Worm (Caenorhabditis elegans) whole organism, L4 larva: ENCODE data around the gene C01G12.13.

ENCODE experiments used
- F37D6.2 ChIP-seq: sonication (generic microtip); optimal IDR thresholded peaks from 2 replicates; lab custom pipeline; 2016; ENCODE audit warnings: mild to moderate bottlenecking, missing genetic modification characterization, missing compliant biosample characterization
- T26A8.4 ChIP-seq: fragments of 200-800 bp; sonication (Bioruptor generic); IDR thresholded peaks from 2 replicates; pipeline ENCODE4 v1.3.6; 2022; ENCODE audit warnings: missing genetic modification characterization, missing compliant biosample characterization
- Y48G9A.11 ChIP-seq: fragments of 200-800 bp; sonication (Bioruptor generic); IDR thresholded peaks from 2 replicates; pipeline ENCODE4 v1.3.6; 2022; ENCODE audit warnings: missing genetic modification reagents, missing genetic modification characterization, missing compliant biosample characterization
- Y5F2A.4 ChIP-seq: fragments of 200-800 bp; sonication (Bioruptor generic); optimal IDR thresholded peaks from 2 replicates; lab custom pipeline; 2018; ENCODE audit warnings: mild to moderate bottlenecking, missing genetic modification characterization, missing compliant biosample characterization
- ZK337.2 ChIP-seq: fragments of 200-800 bp; sonication (Bioruptor generic); IDR thresholded peaks from 2 replicates; pipeline ENCODE4 v1.3.6; 2022; ENCODE audit warnings: missing genetic modification reagents, missing genetic modification characterization, missing compliant biosample characterization
- aha-1 ChIP-seq: fragments of 150-350 bp; peaks from one replicate; lab custom pipeline; 2014; ENCODE audit warnings: missing biosample characterization, missing genetic modification characterization
- ama-1 ChIP-seq: fragments of 150-350 bp; optimal IDR thresholded peaks from 2 replicates; lab custom pipeline; 2014; ENCODE audit warnings: inconsistent platforms, mixed read lengths
- arid-1 ChIP-seq: fragments of 200-800 bp; sonication (Bioruptor generic); conservative IDR thresholded peaks from 2 replicates; pipeline ENCODE4 v1.3.6; 2022; ENCODE audit warnings: missing genetic modification reagents, missing genetic modification characterization, missing compliant biosample characterization
- ceh-32 ChIP-seq: sonication (generic microtip); optimal IDR thresholded peaks from 2 replicates; lab custom pipeline; 2016; ENCODE audit warnings: mild to moderate bottlenecking, missing genetic modification characterization, missing compliant biosample characterization; ENCODE audit not compliant: poor library complexity
- ceh-82 ChIP-seq: sonication (generic microtip); optimal IDR thresholded peaks from 2 replicates; lab custom pipeline; 2017; ENCODE audit warnings: missing biosample characterization, missing genetic modification characterization
- ces-1 ChIP-seq: fragments of 150-350 bp; sonication (generic microtip); optimal IDR thresholded peaks from 4 replicates; lab custom pipeline; 2014; ENCODE audit warnings: missing biosample characterization, missing genetic modification reagents, missing genetic modification characterization
- ctbp-1 ChIP-seq: fragments of 200-800 bp; sonication (Bioruptor generic); IDR thresholded peaks from 2 replicates; pipeline ENCODE4 v1.3.6; 2022; ENCODE audit warnings: missing genetic modification reagents, missing genetic modification characterization, missing compliant biosample characterization
- daf-19 ChIP-seq: fragments of 200-800 bp; sonication (Bioruptor generic); conservative IDR thresholded peaks from 2 replicates; pipeline ENCODE4 v1.3.6; 2022; ENCODE audit warnings: missing genetic modification characterization, missing compliant biosample characterization
- dmd-8 ChIP-seq: fragments of 200-800 bp; sonication (Bioruptor generic); IDR thresholded peaks from 2 replicates; pipeline ENCODE4 v1.3.6; 2022; ENCODE audit warnings: missing genetic modification characterization, missing compliant biosample characterization
- egl-27 ChIP-seq: sonication (generic microtip); optimal IDR thresholded peaks from 3 replicates; lab custom pipeline; 2017; ENCODE audit warnings: missing biosample characterization, missing genetic modification reagents, missing genetic modification characterization
- egl-43 ChIP-seq: fragments of 200-800 bp; sonication (Bioruptor generic); IDR thresholded peaks from 2 replicates; pipeline ENCODE4 v1.3.6; 2022; ENCODE audit warnings: missing genetic modification reagents, missing genetic modification characterization, missing compliant biosample characterization
- hif-1 ChIP-seq, 2 experiments: sonication (generic microtip); optimal IDR thresholded peaks; 2 replicates each; lab custom pipeline; 2016 to 2017; ENCODE audit warnings: missing compliant biosample characterization in 2 of 2, missing genetic modification characterization in 2 of 2, missing genetic modification reagents in 2 of 2, missing genotype in 2 of 2, mild to moderate bottlenecking in 1 of 2
- hlh-11 ChIP-seq: fragments of 200-800 bp; sonication (Bioruptor generic); optimal IDR thresholded peaks from 2 replicates; lab custom pipeline; 2018; ENCODE audit warnings: mild to moderate bottlenecking, missing genetic modification characterization, missing compliant biosample characterization
- hlh-30 ChIP-seq: sonication (generic microtip); optimal IDR thresholded peaks from 2 replicates; lab custom pipeline; 2017; ENCODE audit warnings: antibody characterized with exemption, mild to moderate bottlenecking, missing genetic modification characterization, missing compliant biosample characterization; ENCODE audit not compliant: insufficient read depth
- jun-1 ChIP-seq: fragments of 150-350 bp; optimal IDR thresholded peaks from 2 replicates; lab custom pipeline; 2014; ENCODE audit warnings: missing biosample characterization, missing genetic modification reagents, missing genetic modification characterization
- lim-7 ChIP-seq: fragments of 200-800 bp; sonication (Bioruptor generic); IDR thresholded peaks from 2 replicates; pipeline ENCODE4 v1.3.6; 2022; ENCODE audit warnings: missing genetic modification characterization, missing compliant biosample characterization
- lin-1 ChIP-seq: fragments of 200-800 bp; sonication (Bioruptor generic); IDR thresholded peaks from 2 replicates; pipeline ENCODE4 v1.3.6; 2022; ENCODE audit warnings: missing genetic modification reagents, missing genetic modification characterization, missing compliant biosample characterization
- lin-15B ChIP-seq: fragments of 150-350 bp; sonication (generic microtip); optimal IDR thresholded peaks from 3 replicates; lab custom pipeline; 2014; ENCODE audit warnings: missing biosample characterization, missing genetic modification characterization
- lin-29 ChIP-seq: fragments of 200-800 bp; sonication (Bioruptor generic); IDR thresholded peaks from 2 replicates; pipeline ENCODE4 v1.3.6; 2022; ENCODE audit warnings: missing genetic modification reagents, missing genetic modification characterization, missing compliant biosample characterization
- lin-39 ChIP-seq: fragments of 150-350 bp; optimal IDR thresholded peaks from 2 replicates; lab custom pipeline; 2014; ENCODE audit warnings: missing biosample characterization, missing genetic modification reagents, missing genetic modification characterization
- lsy-2 ChIP-seq, 2 experiments: fragments of 150-350 bp in 1 of 2; sonication (generic microtip) in 1 of 2; optimal IDR thresholded peaks; 2 replicates each; lab custom pipeline; 2014 to 2017; ENCODE audit warnings: missing biosample characterization in 2 of 2, missing genetic modification characterization in 2 of 2
- madf-5 ChIP-seq, 2 experiments: fragments of 200-800 bp; sonication (Bioruptor generic); IDR thresholded peaks; 2 replicates each; pipeline ENCODE4 v1.3.6; 2022; ENCODE audit warnings: missing compliant biosample characterization in 2 of 2, missing genetic modification characterization in 2 of 2
- madf-9 ChIP-seq: fragments of 200-800 bp; sonication (Bioruptor generic); conservative IDR thresholded peaks from 2 replicates; pipeline ENCODE4 v1.3.6; 2022; ENCODE audit warnings: missing genetic modification reagents, missing genetic modification characterization, missing compliant biosample characterization
- mep-1 ChIP-seq: fragments of 150-350 bp; sonication (generic microtip); optimal IDR thresholded peaks from 3 replicates; lab custom pipeline; 2014; ENCODE audit warnings: missing biosample characterization, missing genetic modification characterization
- mes-2 ChIP-seq: sonication (generic microtip); optimal IDR thresholded peaks from 2 replicates; lab custom pipeline; 2016; ENCODE audit warnings: missing genotype, mild to moderate bottlenecking, missing genetic modification characterization, missing compliant biosample characterization; ENCODE audit not compliant: poor library complexity, severe bottlenecking
- mxl-2 ChIP-seq: fragments of 200-800 bp; sonication (Bioruptor generic); conservative IDR thresholded peaks from 2 replicates; pipeline ENCODE4 v1.3.6; 2022; ENCODE audit warnings: missing genetic modification reagents, missing genetic modification characterization, missing compliant biosample characterization
- mxl-3 ChIP-seq: fragments of 200-800 bp; sonication (Bioruptor generic); optimal IDR thresholded peaks from 2 replicates; lab custom pipeline; 2018; ENCODE audit warnings: mild to moderate bottlenecking, missing genetic modification characterization, missing compliant biosample characterization
- nhr-111 ChIP-seq: fragments of 200-800 bp; sonication (Bioruptor generic); optimal IDR thresholded peaks from 2 replicates; lab custom pipeline; 2018; ENCODE audit warnings: mild to moderate bottlenecking, missing genetic modification characterization, missing compliant biosample characterization
- nhr-25 ChIP-seq: sonication (generic microtip); optimal IDR thresholded peaks from 2 replicates; lab custom pipeline; 2017; ENCODE audit warnings: missing genetic modification characterization, mild to moderate bottlenecking, missing compliant biosample characterization, antibody characterized with exemption, moderate library complexity, borderline replicate concordance; ENCODE audit not compliant: insufficient read depth
- nhr-42 ChIP-seq: fragments of 200-800 bp; sonication (Bioruptor generic); IDR thresholded peaks from 2 replicates; pipeline ENCODE4 v1.3.6; 2022; ENCODE audit warnings: missing genetic modification characterization, missing compliant biosample characterization
- nhr-48 ChIP-seq: sonication (generic microtip); optimal IDR thresholded peaks from 2 replicates; lab custom pipeline; 2016; ENCODE audit warnings: mild to moderate bottlenecking, missing genetic modification characterization, missing compliant biosample characterization
- nhr-76 ChIP-seq: fragments of 150-350 bp; optimal IDR thresholded peaks from 2 replicates; lab custom pipeline; 2014; ENCODE audit warnings: missing biosample characterization, missing genetic modification characterization
- nhr-77 ChIP-seq: fragments of 150-350 bp; optimal IDR thresholded peaks from 2 replicates; lab custom pipeline; 2014; ENCODE audit warnings: missing biosample characterization, missing genetic modification characterization
- pha-4 ChIP-seq, 2 experiments: fragments of 150-350 bp in 1 of 2; fragments of 200-800 bp in 1 of 2; sonication (Bioruptor generic) in 1 of 2; IDR thresholded peaks in 1 of 2; optimal IDR thresholded peaks in 1 of 2; 2 replicates each; pipeline versions ENCODE4 v1.3.6 to Lab custom; 2014 to 2022; ENCODE audit warnings: missing genetic modification characterization in 2 of 2, missing genetic modification reagents in 2 of 2, missing biosample characterization in 1 of 2, missing compliant biosample characterization in 1 of 2
- pqm-1 ChIP-seq: sonication (generic microtip); optimal IDR thresholded peaks from 2 replicates; lab custom pipeline; 2017; ENCODE audit warnings: missing biosample characterization, missing genetic modification characterization
- rbr-2 ChIP-seq: sonication (generic microtip); optimal IDR thresholded peaks from 2 replicates; lab custom pipeline; 2016; ENCODE audit warnings: missing genotype, missing genetic modification characterization, missing compliant biosample characterization
- set-16 ChIP-seq: fragments of 200-800 bp; sonication (Bioruptor generic); IDR thresholded peaks from 2 replicates; pipeline ENCODE4 v1.3.6; 2022; ENCODE audit warnings: missing genetic modification reagents, missing genetic modification characterization, missing compliant biosample characterization
- snpc-4 ChIP-seq: fragments of 150-350 bp; optimal IDR thresholded peaks from 2 replicates; lab custom pipeline; 2014; ENCODE audit warnings: missing biosample characterization, missing genetic modification characterization
- spr-3 ChIP-seq: fragments of 200-800 bp; sonication (Bioruptor generic); optimal IDR thresholded peaks from 2 replicates; lab custom pipeline; 2018; ENCODE audit warnings: mild to moderate bottlenecking, missing genetic modification characterization, missing compliant biosample characterization
- tag-97 ChIP-seq: fragments of 200-800 bp; sonication (Bioruptor generic); IDR thresholded peaks from 2 replicates; pipeline ENCODE4 v1.3.6; 2022; ENCODE audit warnings: missing genetic modification characterization, missing compliant biosample characterization
- unc-39 ChIP-seq: sonication (generic microtip); optimal IDR thresholded peaks from 2 replicates; lab custom pipeline; 2017; ENCODE audit warnings: missing biosample characterization, missing genetic modification characterization
- zag-1 ChIP-seq: fragments of 150-350 bp; optimal IDR thresholded peaks from 2 replicates; lab custom pipeline; 2014; ENCODE audit warnings: missing biosample characterization, missing genetic modification characterization
- zfp-2 ChIP-seq: sonication (generic microtip); optimal IDR thresholded peaks from 2 replicates; lab custom pipeline; 2016; ENCODE audit warnings: mild to moderate bottlenecking, missing genetic modification characterization, missing compliant biosample characterization
- zfp-3 ChIP-seq: fragments of 200-800 bp; sonication (Bioruptor generic); conservative IDR thresholded peaks from 2 replicates; pipeline ENCODE4 v1.3.6; 2022; ENCODE audit warnings: missing genetic modification reagents, missing genetic modification characterization, missing compliant biosample characterization
- zip-11 ChIP-seq: fragments of 200-800 bp; sonication (Bioruptor generic); IDR thresholded peaks from 2 replicates; pipeline ENCODE4 v1.3.6; 2022; ENCODE audit warnings: missing genetic modification characterization, missing compliant biosample characterization
- ztf-11 ChIP-seq: fragments of 150-350 bp; optimal IDR thresholded peaks from 2 replicates; lab custom pipeline; 2014; ENCODE audit warnings: missing biosample characterization, missing genetic modification characterization

C01G12.13 gene

DNA sequence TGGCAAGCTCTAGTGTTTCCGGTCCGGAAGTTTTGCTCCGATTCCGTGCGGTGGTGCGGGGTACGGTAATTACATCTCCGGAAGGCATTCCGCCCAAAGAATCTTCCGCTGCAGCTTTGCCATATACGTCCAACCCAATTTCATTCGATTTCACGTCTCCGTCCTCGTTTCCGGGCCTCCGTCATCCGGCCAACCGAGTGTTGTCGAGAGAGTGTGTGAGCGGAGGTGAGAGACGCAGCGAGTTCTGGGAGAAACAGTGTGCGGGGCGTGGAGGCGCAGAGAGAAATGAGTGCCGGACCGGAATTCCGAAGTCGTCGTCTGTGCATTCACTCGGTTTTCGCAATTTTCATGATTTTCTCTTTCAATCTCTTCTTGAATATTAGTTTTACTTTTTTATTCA is 7.2 kb upstream of the C01G12.13 start:
- TF ChIP-seq mxl-3 (GFP tag; lab: Kevin White, UChicago), result no peak
- TF ChIP-seq egl-27 (tag; lab: Kevin White, UChicago), result no peak
- no peak for TF ChIP-seq lim-7 (GFP tag; lab: Robert Waterston, UW)
- no peak for TF ChIP-seq nhr-48 (tag; lab: Kevin White, UChicago)
- no peak for TF ChIP-seq aha-1 (tag; lab: Kevin White, UChicago)
- TF ChIP-seq madf-9, result no peak
- TF ChIP-seq ceh-82, result no peak
- TF ChIP-seq hlh-30 (tag; lab: Kevin White, UChicago), result no peak
- peak; percentile 84 for TF ChIP-seq set-16 (GFP tag; lab: Robert Waterston, UW)
- TF ChIP-seq ztf-11 (tag; lab: Kevin White, UChicago), result no peak
- TF ChIP-seq unc-39 (tag; lab: Kevin White, UChicago), result no peak
- no peak for TF ChIP-seq lin-1 (GFP tag; lab: Robert Waterston, UW)
- peak; percentile 40 for TF ChIP-seq rbr-2 (tag; lab: Kevin White, UChicago)
- TF ChIP-seq nhr-76 (tag; lab: Kevin White, UChicago), result no peak
- TF ChIP-seq nhr-25 (tag; lab: Kevin White, UChicago), result no peak
- no peak for TF ChIP-seq Y48G9A.11 (GFP tag; lab: Robert Waterston, UW)
- TF ChIP-seq nhr-42, result no peak
- TF ChIP-seq Y5F2A.4 (GFP tag; lab: Kevin White, UChicago), result no peak
- no peak for TF ChIP-seq arid-1 (GFP tag; lab: Robert Waterston, UW)
- TF ChIP-seq spr-3, result no peak
- no peak for TF ChIP-seq zip-11
- no peak for TF ChIP-seq zag-1 (tag; lab: Kevin White, UChicago)
- TF ChIP-seq nhr-77 (tag; lab: Kevin White, UChicago), result no peak
- no peak for TF ChIP-seq ama-1 (lab: Kevin White, UChicago)
- no peak for TF ChIP-seq jun-1 (tag; lab: Kevin White, UChicago)
- TF ChIP-seq lsy-2 (tag; optimal IDR thresholded peaks at IDR 0.05; lab: Kevin White, UChicago), result peak in 1 of 2 experiments; percentile 10
- no peak for TF ChIP-seq tag-97 (GFP tag; lab: Robert Waterston, UW)
- no peak for TF ChIP-seq lin-29 (GFP tag; lab: Robert Waterston, UW)
- TF ChIP-seq pqm-1 (tag; lab: Kevin White, UChicago), result no peak
- TF ChIP-seq mxl-2 (GFP tag; lab: Robert Waterston, UW), result no peak
- TF ChIP-seq pha-4 (GFP tag; IDR thresholded peaks at IDR 0.05; lab: Robert Waterston, UW), result no peak
- TF ChIP-seq pha-4 (tag; optimal IDR thresholded peaks at IDR 0.05; lab: Kevin White, UChicago), result no peak
- no peak for TF ChIP-seq ZK337.2
- no peak for TF ChIP-seq lin-39 (tag; lab: Kevin White, UChicago)
- TF ChIP-seq nhr-111 (GFP tag; lab: Kevin White, UChicago), result no peak
- no peak for TF ChIP-seq ces-1
- TF ChIP-seq zfp-2 (tag; lab: Kevin White, UChicago), result no peak
- no peak for TF ChIP-seq hlh-11 (tag; lab: Kevin White, UChicago)
- TF ChIP-seq mep-1 (tag; lab: Kevin White, UChicago), result no peak
- no peak for TF ChIP-seq lin-15B (tag; lab: Kevin White, UChicago)
- TF ChIP-seq egl-43 (GFP tag; lab: Robert Waterston, UW), result peak; percentile 63; the same call in 1 of the 2 replicates
- TF ChIP-seq daf-19, result no peak
- peak; percentile 7 for TF ChIP-seq F37D6.2 (tag; lab: Kevin White, UChicago)
- TF ChIP-seq snpc-4 (tag; lab: Kevin White, UChicago), result no peak
- no peak for TF ChIP-seq hif-1 (tag; optimal IDR thresholded peaks at IDR 0.05; lab: Kevin White, UChicago)
- no peak for TF ChIP-seq mes-2 (tag; lab: Kevin White, UChicago)
- no peak for TF ChIP-seq dmd-8 (GFP tag; lab: Robert Waterston, UW)
- no peak for TF ChIP-seq ceh-32 (tag; lab: Kevin White, UChicago)
- TF ChIP-seq zfp-3, result no peak
- TF ChIP-seq madf-5 (GFP tag; IDR thresholded peaks at IDR 0.05; lab: Robert Waterston, UW), result 0 out of 4 replicates have a peak, but pooled peaks of 1 of the 2 experiments have one; percentile 27
- no peak for TF ChIP-seq T26A8.4 (GFP tag; lab: Robert Waterston, UW)
- TF ChIP-seq ctbp-1 (GFP tag; lab: Robert Waterston, UW), result 0 out of 2 replicates have a peak, but pooled peaks have one; percentile 51
